Fruit fly (Drosophila melanogaster) Kc167 (cell line): ENCODE results near the gene mRpL4.

ENCODE experiments used
- Sin3A ChIP-seq: fragments of >200 bp; optimal IDR thresholded peaks from 2 replicates; lab custom pipeline; 2018; ENCODE audit warnings: missing external identifiers
- h ChIP-seq: fragments of >200 bp; optimal IDR thresholded peaks from 3 replicates; lab custom pipeline; 2018; ENCODE audit warnings: missing external identifiers
- psq ChIP-seq: fragments of >200 bp; optimal IDR thresholded peaks from 2 replicates; lab custom pipeline; 2017; ENCODE audit warnings: missing external identifiers
- ttk ChIP-seq: sonication (Bioruptor generic); optimal IDR thresholded peaks from 2 replicates; lab custom pipeline; 2017; ENCODE audit warnings: missing external identifiers

DNA sequence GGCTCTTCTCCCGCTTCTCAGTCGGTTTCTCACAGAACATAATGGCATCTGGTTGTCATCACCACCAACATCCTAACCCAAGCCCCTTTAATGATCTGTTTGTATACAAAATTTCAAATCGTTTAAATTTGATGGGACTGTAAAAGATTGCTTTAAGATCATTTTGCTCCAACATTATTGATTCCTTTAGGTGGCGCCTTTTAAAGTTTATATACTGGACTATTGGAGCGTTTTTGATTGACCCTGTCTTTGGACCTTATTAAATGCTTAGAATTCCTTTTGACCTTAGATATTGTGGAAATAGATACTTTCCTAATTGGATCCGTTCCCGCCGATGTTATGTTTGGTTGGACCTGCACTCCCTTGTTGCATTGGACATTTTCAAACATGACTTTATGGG lies 11.3 kb upstream of the mRpL4 start, which contains the start of gene CG42266:
- TF ChIP-seq ttk (lab: Kevin White, UChicago) (no peak), Sin3A (lab: Kevin White, UChicago) (no peak), psq (lab: Kevin White, UChicago) (no peak), h (lab: Kevin White, UChicago) (no peak)
